Worm (Caenorhabditis elegans) whole organism, midembryonic: Measurements from ENCODE around the gene sru-25.

ENCODE experiments used
- T22C8.4 ChIP-seq: fragments of 200-800 bp; sonication (Bioruptor generic); IDR thresholded peaks from 2 replicates; pipeline ENCODE4 v1.3.6; 2022; ENCODE audit warnings: missing genetic modification characterization, missing compliant biosample characterization
- cog-1 ChIP-seq: sonication (generic microtip); optimal IDR thresholded peaks from 2 replicates; lab custom pipeline; 2016; ENCODE audit warnings: missing genetic modification characterization, missing compliant biosample characterization
- tab-1 ChIP-seq: fragments of 200-800 bp; sonication (Bioruptor generic); IDR thresholded peaks from 2 replicates; pipeline ENCODE4 v1.3.6; 2022; ENCODE audit warnings: missing genetic modification characterization, missing compliant biosample characterization

DNA sequence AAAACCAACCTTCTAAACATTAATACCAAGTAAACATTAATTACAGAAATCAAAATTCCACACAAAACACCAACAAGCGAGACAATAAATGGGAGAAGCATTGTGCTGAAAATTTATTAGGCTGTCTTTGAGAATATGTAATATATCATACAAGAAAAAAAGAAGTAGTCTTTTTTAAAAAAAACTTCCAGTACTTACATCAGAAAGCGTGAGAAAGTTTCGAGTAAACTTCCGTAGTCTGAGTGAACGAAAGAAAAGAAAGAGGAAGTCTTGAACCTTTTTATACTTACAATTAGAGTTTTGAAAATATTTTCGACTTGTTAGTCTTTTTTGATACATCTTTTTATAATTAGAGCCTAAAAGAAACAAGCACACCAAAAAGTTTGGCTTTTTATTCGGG, 45.6 kb upstream of the sru-25 start, which contains the start of gene srbc-40:
- TF ChIP-seq T22C8.4 = no peak
- TF ChIP-seq tab-1 (GFP tag; lab: Robert Waterston, UW) = no peak
- no peak for TF ChIP-seq cog-1 (tag; lab: Kevin White, UChicago)
